Worm (Caenorhabditis elegans): ENCODE measurements around the gene trm-2A.
"Not testable (repeated sequence)": the region's sequence is repeated elsewhere in the genome, so short reads cannot be mapped to it uniquely, and the experiment has no call there.

Gene trm-2A

ce11 chrV:890423-890822 lies 14.3 kb upstream of the trm-2A start, which contains the start of gene srlf-21:
srlf-21 (minus strand) TSS chrV:890523.
- TF ChIP-seq F49E8.2 (tag; optimal IDR thresholded peaks at IDR 0.05; ENCODE audit: insufficient read depth) (no peak), nhr-80 (tag; optimal IDR thresholded peaks at IDR 0.05) (no peak), K12H6.12 (tag; optimal IDR thresholded peaks at IDR 0.05) (no peak), nfyb-1 (GFP tag; IDR thresholded peaks at IDR 0.05) (no peak), snpc-1.3 (tag; optimal IDR thresholded peaks at IDR 0.05; ENCODE audit: insufficient read depth) (no peak), sptf-2 (GFP tag; optimal IDR thresholded peaks at IDR 0.05) (no peak), zfh-2 (GFP tag; conservative IDR thresholded peaks at IDR 0.05) (no peak), atf-7 (tag; optimal IDR thresholded peaks at IDR 0.05) (no peak), ztf-18 (tag; optimal IDR thresholded peaks at IDR 0.05) (no peak), cebp-1 (GFP tag; IDR thresholded peaks at IDR 0.05) (no peak), cebp-1 (tag; optimal IDR thresholded peaks at IDR 0.05) (no peak), let-526 (GFP tag; IDR thresholded peaks at IDR 0.05) (no peak), him-1 (tag; optimal IDR thresholded peaks at IDR 0.05) (no peak), gei-17 (GFP tag; optimal IDR thresholded peaks at IDR 0.05) (no peak), sdz-38 (tag; optimal IDR thresholded peaks at IDR 0.05) (no peak), ceh-100 (GFP tag; IDR thresholded peaks at IDR 0.05) (no peak), hlh-26 (GFP tag; conservative IDR thresholded peaks at IDR 0.05) (no peak), F57A8.1 (GFP tag; optimal IDR thresholded peaks at IDR 0.05) (no peak), Y95B8A.8 (GFP tag; IDR thresholded peaks at IDR 0.05) (no peak), D2030.7 (GFP tag; IDR thresholded peaks at IDR 0.05) (no peak)

ce11 chrV:890835-891234 lies 13.9 kb upstream of the trm-2A start, which contains the start of gene srlf-22:
srlf-22 (plus strand) TSS chrV:891135.
- not testable (repeated sequence) for TF ChIP-seq mxl-1 (tag; optimal IDR thresholded peaks at IDR 0.05); ztf-22 (GFP tag; optimal IDR thresholded peaks at IDR 0.05); Y95B8A.8 (GFP tag; IDR thresholded peaks at IDR 0.05)

ce11 chrV:893437-894018 lies 11.2 kb upstream of the trm-2A start, which contains the start of the genes srlf-23 and srlf-20:
srlf-23 (minus strand) TSS chrV:893537.
srlf-20 (plus strand) TSS chrV:893968.
- TF ChIP-seq nfya-1 (tag; optimal IDR thresholded peaks at IDR 0.05; ENCODE audit: borderline replicate concordance, insufficient read depth) = no peak
- TF ChIP-seq ztf-3 (GFP tag; optimal IDR thresholded peaks at IDR 0.05) = no peak
- TF ChIP-seq unc-130 (GFP tag; optimal IDR thresholded peaks at IDR 0.05) = no peak
- TF ChIP-seq gei-17 (GFP tag; optimal IDR thresholded peaks at IDR 0.05) = no peak
- TF ChIP-seq sptf-2 (GFP tag; optimal IDR thresholded peaks at IDR 0.05) = no peak
- TF ChIP-seq F57A8.1 (GFP tag; optimal IDR thresholded peaks at IDR 0.05) = no peak
- TF ChIP-seq mel-28 (tag; optimal IDR thresholded peaks at IDR 0.05; ENCODE audit: borderline replicate concordance) = no peak
- TF ChIP-seq mes-4 (tag; optimal IDR thresholded peaks at IDR 0.05) = no peak
- TF ChIP-seq cebp-2 (GFP tag; IDR thresholded peaks at IDR 0.05) = no peak
- no peak for TF ChIP-seq tlf-1 (GFP tag; optimal IDR thresholded peaks at IDR 0.05)
- TF ChIP-seq madf-10 (tag; optimal IDR thresholded peaks at IDR 0.05) = no peak
- no peak for TF ChIP-seq F55B11.4 (tag; optimal IDR thresholded peaks at IDR 0.05; ENCODE audit: borderline replicate concordance, insufficient read depth)

ce11 chrV:899087-899486 lies 5.7 kb upstream of the trm-2A start, which contains the start of gene nas-32:
nas-32 (minus strand) TSS chrV:899187.
- no peak for TF ChIP-seq ceh-27 (GFP tag; optimal IDR thresholded peaks at IDR 0.05)
- no peak for TF ChIP-seq hlh-12 (tag; optimal IDR thresholded peaks at IDR 0.05)
- no peak for TF ChIP-seq cebp-1 (GFP tag; IDR thresholded peaks at IDR 0.05)
- TF ChIP-seq cebp-1 (tag; optimal IDR thresholded peaks at IDR 0.05) = no peak
- no peak for TF ChIP-seq egrh-3 (GFP tag; IDR thresholded peaks at IDR 0.05)
- TF ChIP-seq gei-17 (GFP tag; optimal IDR thresholded peaks at IDR 0.05) = no peak
- TF ChIP-seq nhr-120 (GFP tag; IDR thresholded peaks at IDR 0.05) = no peak
- TF ChIP-seq dpl-1 (GFP tag; optimal IDR thresholded peaks at IDR 0.05) = no peak

Data from whole organism, young adult.